Worm (Caenorhabditis elegans): ENCODE results near the gene W04D12.1.

Gene W04D12.1

ce11 chrIII:5845483-5845882 is 8.8 kb downstream of the W04D12.1 start:
- TF ChIP-seq tbx-2 (tag; optimal IDR thresholded peaks at IDR 0.05) = peak; percentile 62
- 0 out of 2 replicates have a peak, but pooled peaks have one; percentile 27 for TF ChIP-seq nhr-19 (GFP tag; conservative IDR thresholded peaks at IDR 0.05)
- TF ChIP-seq lsy-2 (tag; optimal IDR thresholded peaks at IDR 0.05) = peak; percentile 45 to 87
- peak; percentile 81 for TF ChIP-seq nhr-47 (tag; optimal IDR thresholded peaks at IDR 0.05)
- peak; percentile 18 for TF ChIP-seq C16A3.4 (tag; optimal IDR thresholded peaks at IDR 0.05)
- no peak for TF ChIP-seq nhr-77 (tag; optimal IDR thresholded peaks at IDR 0.05)
- peak; percentile 42 for TF ChIP-seq unc-130 (tag; optimal IDR thresholded peaks at IDR 0.05)
- peak; percentile 3 for TF ChIP-seq nhr-11 (tag; optimal IDR thresholded peaks at IDR 0.05)
- peak; percentile 40 for TF ChIP-seq fos-1 (tag; optimal IDR thresholded peaks at IDR 0.05)
- TF ChIP-seq nhr-71 (tag; optimal IDR thresholded peaks at IDR 0.05) = peak; percentile 88
- peak; percentile 60 for TF ChIP-seq egl-13 (tag; optimal IDR thresholded peaks at IDR 0.05)
- no peak for TF ChIP-seq mef-2 (tag; optimal IDR thresholded peaks at IDR 0.05)
- no peak for TF ChIP-seq snpc-4 (tag; optimal IDR thresholded peaks at IDR 0.05)
- TF ChIP-seq ceh-88 (GFP tag; IDR thresholded peaks at IDR 0.05) = 0 out of 2 replicates have a peak, but pooled peaks have one; percentile 26
- TF ChIP-seq lin-15B (tag; optimal IDR thresholded peaks at IDR 0.05) = no peak
- TF ChIP-seq ceh-63 (GFP tag; optimal IDR thresholded peaks at IDR 0.05) = no peak
- peak; percentile 66 to 80 for TF ChIP-seq mdl-1 (tag; optimal IDR thresholded peaks at IDR 0.05)
- TF ChIP-seq lin-13 (GFP tag; optimal IDR thresholded peaks at IDR 0.05) = peak; percentile 7
- TF ChIP-seq unc-98 (GFP tag; IDR thresholded peaks at IDR 0.05) = no peak
- TF ChIP-seq C34B4.2 (tag; optimal IDR thresholded peaks at IDR 0.05) = no peak
- peak; percentile 93 for TF ChIP-seq fkh-8 (tag; optimal IDR thresholded peaks at IDR 0.05)
- peak; percentile 52 for TF ChIP-seq skn-1 (tag; optimal IDR thresholded peaks at IDR 0.05)
- TF ChIP-seq swsn-7 (tag; optimal IDR thresholded peaks at IDR 0.05) = peak; percentile 78
- TF ChIP-seq ceh-82 (tag; optimal IDR thresholded peaks at IDR 0.05) = peak in 2 of 3 experiments; percentile 37 to 73
- peak; percentile 34 for TF ChIP-seq sox-4 (tag; optimal IDR thresholded peaks at IDR 0.05)
- peak; percentile 58 for TF ChIP-seq xbp-1 (tag; optimal IDR thresholded peaks at IDR 0.05)
- no peak for TF ChIP-seq unc-62 (GFP tag; optimal IDR thresholded peaks at IDR 0.05)
- 0 out of 2 replicates have a peak, but pooled peaks have one; percentile 49 for TF ChIP-seq mab-9 (GFP tag; IDR thresholded peaks at IDR 0.05)
- TF ChIP-seq rnt-1 (tag; optimal IDR thresholded peaks at IDR 0.05) = peak; percentile 47
- peak; percentile 75 for TF ChIP-seq snu-23 (GFP tag; optimal IDR thresholded peaks at IDR 0.05)
- no peak for TF ChIP-seq sptf-1 (tag; optimal IDR thresholded peaks at IDR 0.05)
- peak; percentile 4 for TF ChIP-seq jun-1 (tag; optimal IDR thresholded peaks at IDR 0.05)
- TF ChIP-seq isw-1 (GFP tag; IDR thresholded peaks at IDR 0.05) = peak; percentile 51
- peak; percentile 51 for TF ChIP-seq irx-1 (tag; optimal IDR thresholded peaks at IDR 0.05)
- TF ChIP-seq dpl-1 (GFP tag; optimal IDR thresholded peaks at IDR 0.05) = peak; percentile 6 to 33 (median 17)
- TF ChIP-seq aha-1 (tag; optimal IDR thresholded peaks at IDR 0.05) = no peak
- no peak for TF ChIP-seq C04F5.9 (tag; optimal IDR thresholded peaks at IDR 0.05)
- no peak for TF ChIP-seq nhr-237 (tag; optimal IDR thresholded peaks at IDR 0.05)
- TF ChIP-seq pag-3 (tag; optimal IDR thresholded peaks at IDR 0.05; ENCODE audit: borderline replicate concordance, insufficient read depth) = peak; percentile 29
- peak; percentile 12 for TF ChIP-seq ceh-8 (GFP tag; optimal IDR thresholded peaks at IDR 0.05)
- peak; percentile 37 for TF ChIP-seq nhr-20 (tag; optimal IDR thresholded peaks at IDR 0.05)
- peak; percentile 82 for TF ChIP-seq mep-1 (tag; optimal IDR thresholded peaks at IDR 0.05)
- TF ChIP-seq efl-1 (optimal IDR thresholded peaks at IDR 0.05) = peak; percentile 54
- peak; percentile 33 to 74 for TF ChIP-seq efl-1 (GFP tag; optimal IDR thresholded peaks at IDR 0.05 in 1 of 2)
- peak; percentile 96 for TF ChIP-seq lin-14 (GFP tag; optimal IDR thresholded peaks at IDR 0.05)
- TF ChIP-seq pqm-1 (tag; optimal IDR thresholded peaks at IDR 0.05) = no peak
- peak; percentile 96 for TF ChIP-seq fkh-10 (GFP tag; optimal IDR thresholded peaks at IDR 0.05)
- TF ChIP-seq dsc-1 (tag; optimal IDR thresholded peaks at IDR 0.05) = peak; percentile 72
- no peak for TF ChIP-seq aly-2 (tag; optimal IDR thresholded peaks at IDR 0.05)
- peak; percentile 40 for TF ChIP-seq zag-1 (tag; optimal IDR thresholded peaks at IDR 0.05)
- no peak for TF ChIP-seq efl-3 (GFP tag; optimal IDR thresholded peaks at IDR 0.05)
- TF ChIP-seq lin-35 (GFP tag; optimal IDR thresholded peaks at IDR 0.05) = peak in 1 of 2 experiments; percentile 56
- peak in 1 of 2 experiments; percentile 46 for TF ChIP-seq egl-27 (tag; optimal IDR thresholded peaks at IDR 0.05)
- TF ChIP-seq unc-86 (tag; optimal IDR thresholded peaks at IDR 0.05) = peak; percentile 82
